Worm (Caenorhabditis elegans) whole organism, L4/young adult: Measurements from ENCODE around the gene rod-1.

ENCODE experiments used
- W03F9.2 ChIP-seq: fragments of 150-350 bp; optimal IDR thresholded peaks from 2 replicates; lab custom pipeline; 2014; ENCODE audit warnings: missing biosample characterization, missing genetic modification characterization
- him-1 ChIP-seq: sonication (generic microtip); optimal IDR thresholded peaks from 2 replicates; lab custom pipeline; 2016; ENCODE audit warnings: missing genotype, missing genetic modification reagents, missing genetic modification characterization, missing compliant biosample characterization

DNA sequence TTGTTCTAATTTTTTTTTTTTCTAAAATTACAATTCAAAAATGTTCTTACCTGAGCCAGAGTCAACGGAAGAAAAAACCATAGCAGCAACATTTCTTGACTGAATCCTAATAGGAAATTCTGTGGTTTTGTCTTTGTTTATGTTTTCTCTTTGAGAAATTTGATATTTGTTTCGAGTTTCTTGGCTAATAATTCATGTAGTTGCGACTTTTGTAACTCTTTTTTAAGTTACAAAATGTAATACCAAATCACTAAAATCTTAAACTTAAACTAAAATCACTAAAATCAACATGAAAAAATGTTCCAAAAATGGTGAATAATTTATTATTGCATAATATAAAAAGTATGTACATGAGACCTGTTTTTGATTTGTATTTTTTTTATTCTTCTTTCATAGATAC, 19.5 kb downstream of the rod-1 start, which contains the start of gene egas-4:
- TF ChIP-seq W03F9.2 (tag; lab: Kevin White, UChicago) = no peak
- TF ChIP-seq him-1 = no peak
